Worm (Caenorhabditis elegans) whole organism, L1 larva: ENCODE measurements around the gene abcf-1.
A peak's percentile ranks its signal among the peaks of the same experiment; 100 is the strongest.

Source experiments
- Y116A8C.19 ChIP-seq: sonication (generic microtip); optimal IDR thresholded peaks from 2 replicates; lab custom pipeline; 2016; ENCODE audit warnings: missing compliant biosample characterization, missing genetic modification characterization, borderline replicate concordance
- aha-1 ChIP-seq: fragments of 150-350 bp; optimal IDR thresholded peaks from 2 replicates; lab custom pipeline; 2014; ENCODE audit warnings: missing biosample characterization, missing genetic modification characterization
- alr-1 ChIP-seq: fragments of 200-800 bp; sonication (Bioruptor generic); optimal IDR thresholded peaks from 2 replicates; lab custom pipeline; 2018; ENCODE audit warnings: borderline replicate concordance, mild to moderate bottlenecking, missing genetic modification characterization, missing compliant biosample characterization
- ama-1 ChIP-seq: fragments of 150-350 bp; optimal IDR thresholded peaks from 2 replicates; lab custom pipeline; 2014
- blmp-1 ChIP-seq: fragments of 150-350 bp; optimal IDR thresholded peaks from 2 replicates; lab custom pipeline; 2014; ENCODE audit warnings: missing biosample characterization, missing genetic modification characterization
- ceh-82 ChIP-seq, 3 experiments: fragments of 150-350 bp in 1 of 3; sonication (generic microtip) in 2 of 3; optimal IDR thresholded peaks; 2 replicates each; lab custom pipeline; 2014 to 2017; ENCODE audit warnings: missing biosample characterization in 3 of 3, missing genetic modification characterization in 3 of 3
- ces-1 ChIP-seq: fragments of 150-350 bp; optimal IDR thresholded peaks from 2 replicates; lab custom pipeline; 2014; ENCODE audit warnings: missing biosample characterization, missing genetic modification reagents, missing genetic modification characterization
- efl-1 ChIP-seq, 4 experiments: fragments of 150-350 bp; optimal IDR thresholded peaks in 3 of 4; peaks in 1 of 4; 1 replicate in 1 of 4; 2 replicates in 3 of 4; lab custom pipeline; 2014; ENCODE audit warnings: missing biosample characterization in 2 of 4, missing genetic modification characterization in 2 of 4, missing genetic modification reagents in 2 of 4
- ets-5 ChIP-seq: fragments of 200-800 bp; sonication (Bioruptor generic); IDR thresholded peaks from 2 replicates; pipeline ENCODE4 v1.3.6; 2022; ENCODE audit warnings: missing genetic modification characterization, missing compliant biosample characterization
- fkh-4 ChIP-seq: sonication (generic microtip); optimal IDR thresholded peaks from 2 replicates; lab custom pipeline; 2016; ENCODE audit warnings: missing compliant biosample characterization, missing genetic modification characterization, borderline replicate concordance
- fos-1 ChIP-seq: fragments of 150-350 bp; optimal IDR thresholded peaks from 2 replicates; lab custom pipeline; 2014; ENCODE audit warnings: missing biosample characterization, missing genetic modification characterization
- grh-1 ChIP-seq: fragments of 200-800 bp; sonication (Bioruptor generic); IDR thresholded peaks from 2 replicates; pipeline ENCODE4 v1.3.6; 2022; ENCODE audit warnings: missing genetic modification reagents, missing genetic modification characterization, missing compliant biosample characterization
- hlh-17 ChIP-seq: fragments of 200-800 bp; sonication (Bioruptor generic); optimal IDR thresholded peaks from 2 replicates; lab custom pipeline; 2018; ENCODE audit warnings: missing genetic modification characterization, mild to moderate bottlenecking, missing compliant biosample characterization, moderate library complexity, borderline replicate concordance
- hpl-2 ChIP-seq: fragments of 150-350 bp; optimal IDR thresholded peaks from 2 replicates; lab custom pipeline; 2014; ENCODE audit warnings: missing biosample characterization, missing genetic modification reagents, missing genetic modification characterization
- isw-1 ChIP-seq: fragments of 200-800 bp; sonication (Bioruptor generic); IDR thresholded peaks from 2 replicates; pipeline ENCODE4 v1.3.6; 2022; ENCODE audit warnings: missing genetic modification characterization, missing compliant biosample characterization
- jun-1 ChIP-seq: fragments of 150-350 bp; optimal IDR thresholded peaks from 2 replicates; lab custom pipeline; 2014; ENCODE audit warnings: missing biosample characterization, missing genetic modification reagents, missing genetic modification characterization
- lin-13 ChIP-seq: fragments of 150-350 bp; optimal IDR thresholded peaks from 2 replicates; lab custom pipeline; 2014; ENCODE audit warnings: missing biosample characterization, missing genetic modification reagents, missing genetic modification characterization
- mdl-1 ChIP-seq, 2 experiments: fragments of 150-350 bp; optimal IDR thresholded peaks; 2 replicates each; lab custom pipeline; 2014 to 2017; ENCODE audit warnings: missing biosample characterization in 2 of 2, missing genetic modification characterization in 2 of 2, inconsistent platforms in 1 of 2
- nhr-11 ChIP-seq: fragments of 150-350 bp; optimal IDR thresholded peaks from 2 replicates; lab custom pipeline; 2014; ENCODE audit warnings: missing biosample characterization, missing genetic modification characterization
- nhr-12 ChIP-seq: sonication (generic microtip); optimal IDR thresholded peaks from 2 replicates; lab custom pipeline; 2017; ENCODE audit warnings: missing biosample characterization, missing genetic modification characterization
- nhr-19 ChIP-seq: fragments of 200-800 bp; sonication (Bioruptor generic); conservative IDR thresholded peaks from 2 replicates; pipeline ENCODE4 v1.3.6; 2022; ENCODE audit warnings: missing genetic modification characterization, missing compliant biosample characterization
- nhr-20 ChIP-seq: sonication (generic microtip); optimal IDR thresholded peaks from 2 replicates; lab custom pipeline; 2016; ENCODE audit warnings: mild to moderate bottlenecking, missing genetic modification characterization, missing compliant biosample characterization
- nhr-237 ChIP-seq: fragments of 150-350 bp; optimal IDR thresholded peaks from 2 replicates; lab custom pipeline; 2014; ENCODE audit warnings: missing biosample characterization, missing genetic modification characterization
- nhr-28 ChIP-seq: fragments of 150-350 bp; optimal IDR thresholded peaks from 2 replicates; lab custom pipeline; 2014; ENCODE audit warnings: missing biosample characterization, missing genetic modification characterization
- nhr-47 ChIP-seq: sonication (generic microtip); optimal IDR thresholded peaks from 2 replicates; lab custom pipeline; 2016; ENCODE audit warnings: mild to moderate bottlenecking, missing genetic modification characterization, moderate library complexity, missing compliant biosample characterization
- nhr-71 ChIP-seq: sonication (generic microtip); optimal IDR thresholded peaks from 2 replicates; lab custom pipeline; 2016; ENCODE audit warnings: mild to moderate bottlenecking, missing genetic modification characterization, moderate library complexity, missing compliant biosample characterization
- nhr-77 ChIP-seq: fragments of 150-350 bp; optimal IDR thresholded peaks from 2 replicates; lab custom pipeline; 2014; ENCODE audit warnings: missing biosample characterization, missing genetic modification characterization
- nhr-85 ChIP-seq: sonication (generic microtip); peaks from one replicate; lab custom pipeline; 2016; ENCODE audit warnings: missing genetic modification characterization, inconsistent platforms, missing compliant biosample characterization
- nhr-90 ChIP-seq: sonication (generic microtip); optimal IDR thresholded peaks from 2 replicates; lab custom pipeline; 2016; ENCODE audit warnings: mild to moderate bottlenecking, missing genetic modification characterization, missing compliant biosample characterization; ENCODE audit not compliant: poor library complexity
- pag-3 ChIP-seq: sonication (generic microtip); optimal IDR thresholded peaks from 2 replicates; lab custom pipeline; 2017; ENCODE audit warnings: missing genetic modification characterization, mild to moderate bottlenecking, missing compliant biosample characterization, antibody characterized with exemption, borderline replicate concordance; ENCODE audit not compliant: insufficient read depth
- pax-3 ChIP-seq: fragments of 200-800 bp; sonication (Bioruptor generic); optimal IDR thresholded peaks from 2 replicates; lab custom pipeline; 2018; ENCODE audit warnings: mild to moderate bottlenecking, missing genetic modification characterization, moderate library complexity, missing compliant biosample characterization
- rnt-1 ChIP-seq: sonication (generic microtip); optimal IDR thresholded peaks from 2 replicates; lab custom pipeline; 2016; ENCODE audit warnings: mild to moderate bottlenecking, missing genetic modification characterization, moderate library complexity, missing compliant biosample characterization
- snu-23 ChIP-seq: sonication (generic microtip); optimal IDR thresholded peaks from 2 replicates; lab custom pipeline; 2016; ENCODE audit warnings: missing genetic modification characterization, missing compliant biosample characterization
- sox-4 ChIP-seq: sonication (generic microtip); optimal IDR thresholded peaks from 2 replicates; lab custom pipeline; 2016; ENCODE audit warnings: missing genetic modification characterization, missing compliant biosample characterization
- tbx-2 ChIP-seq: sonication (generic microtip); optimal IDR thresholded peaks from 2 replicates; lab custom pipeline; 2016; ENCODE audit warnings: missing genetic modification characterization, missing compliant biosample characterization
- unc-62 ChIP-seq: fragments of 150-350 bp; optimal IDR thresholded peaks from 2 replicates; lab custom pipeline; 2014; ENCODE audit warnings: missing biosample characterization, missing genetic modification reagents, missing genetic modification characterization
- unc-98 ChIP-seq: fragments of 200-800 bp; sonication (Bioruptor generic); IDR thresholded peaks from 2 replicates; pipeline ENCODE4 v1.3.6; 2022; ENCODE audit warnings: missing genetic modification characterization, missing compliant biosample characterization
- zip-4 ChIP-seq: fragments of 200-800 bp; sonication (Bioruptor generic); optimal IDR thresholded peaks from 2 replicates; lab custom pipeline; 2018; ENCODE audit warnings: mild to moderate bottlenecking, missing genetic modification characterization, moderate library complexity, missing compliant biosample characterization
- ztf-11 ChIP-seq, 2 experiments: sonication (generic microtip); optimal IDR thresholded peaks; 2 replicates each; lab custom pipeline; 2016 to 2017; ENCODE audit warnings: missing genetic modification characterization in 2 of 2, missing biosample characterization in 1 of 2, missing compliant biosample characterization in 1 of 2
- ztf-4 ChIP-seq: fragments of 150-350 bp; optimal IDR thresholded peaks from 2 replicates; lab custom pipeline; 2014; ENCODE audit warnings: missing biosample characterization, missing genetic modification characterization

The abcf-1 gene

DNA sequence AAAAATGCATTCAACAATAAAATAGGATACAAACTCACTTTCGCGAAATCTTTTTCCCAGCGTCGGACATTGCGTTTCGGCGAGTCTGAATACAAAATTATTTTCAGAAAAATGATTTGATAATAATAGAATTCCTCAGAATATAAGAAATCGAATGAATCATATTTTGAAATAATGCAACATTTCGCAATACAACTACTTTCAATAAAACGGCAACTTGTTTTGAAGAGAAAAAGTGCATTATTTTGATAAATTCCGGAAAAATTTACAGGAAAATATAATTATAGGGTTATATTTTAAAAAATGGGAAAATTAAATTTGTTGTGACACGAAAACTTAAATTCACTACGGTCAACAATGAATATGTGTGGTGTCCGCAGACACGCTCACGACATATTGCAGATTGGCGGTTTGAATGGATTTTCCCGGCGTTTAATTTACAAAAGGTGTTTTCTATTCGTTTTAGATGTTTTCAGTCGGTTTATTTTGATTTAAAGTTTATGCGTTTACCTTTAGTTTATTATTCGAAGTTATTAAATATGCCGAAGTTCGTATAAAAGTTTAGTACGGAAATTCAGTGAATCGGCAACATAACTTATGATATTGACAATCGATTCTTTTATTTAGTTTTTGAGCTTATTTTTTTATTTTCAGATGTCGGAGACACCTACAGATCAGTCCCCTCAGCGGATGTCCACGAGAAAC lies at the start of gene abcf-1, which contains the start of gene scc-3 (continued):
- TF ChIP-seq sox-4 (tag; lab: Kevin White, UChicago) (no peak), nhr-28 (tag; lab: Kevin White, UChicago) (no peak), aha-1 (tag; lab: Kevin White, UChicago) (no peak), grh-1 (GFP tag; lab: Robert Waterston, UW) (no peak), nhr-85 (tag; lab: Kevin White, UChicago) (no peak), ces-1 (GFP tag; lab: Kevin White, UChicago) (no peak), isw-1 (GFP tag; lab: Robert Waterston, UW) (no peak; the same call in 1 of the 2 replicates), nhr-19 (GFP tag; lab: Robert Waterston, UW) (no peak; the same call in 1 of the 2 replicates), fos-1 (tag; lab: Kevin White, UChicago) (no peak), ztf-4 (tag; lab: Kevin White, UChicago) (no peak), zip-4 (GFP tag; lab: Kevin White, UChicago) (no peak), snu-23 (GFP tag; lab: Kevin White, UChicago) (no peak), nhr-90 (tag; lab: Kevin White, UChicago) (no peak), tbx-2 (no peak), nhr-77 (tag; lab: Kevin White, UChicago) (no peak), blmp-1 (no peak), hlh-17 (GFP tag; lab: Kevin White, UChicago) (no peak), lin-13 (GFP tag; lab: Kevin White, UChicago) (no peak), fkh-4 (tag; lab: Kevin White, UChicago) (no peak), nhr-12 (tag; lab: Kevin White, UChicago) (no peak), Y116A8C.19 (tag; lab: Kevin White, UChicago) (no peak), hpl-2 (no peak), pag-3 (tag; lab: Kevin White, UChicago) (no peak), nhr-237 (tag; lab: Kevin White, UChicago) (no peak), nhr-71 (tag; lab: Kevin White, UChicago) (no peak), unc-98 (GFP tag; lab: Robert Waterston, UW) (no peak), nhr-11 (tag; lab: Kevin White, UChicago) (no peak), nhr-20 (tag; lab: Kevin White, UChicago) (peak; percentile 38), ets-5 (GFP tag; lab: Robert Waterston, UW) (no peak), ceh-82 (tag; optimal IDR thresholded peaks at IDR 0.05; lab: Kevin White, UChicago) (no peak), unc-62 (GFP tag; lab: Kevin White, UChicago) (no peak), mdl-1 (tag; optimal IDR thresholded peaks at IDR 0.05; lab: Kevin White, UChicago) (no peak)

DNA sequence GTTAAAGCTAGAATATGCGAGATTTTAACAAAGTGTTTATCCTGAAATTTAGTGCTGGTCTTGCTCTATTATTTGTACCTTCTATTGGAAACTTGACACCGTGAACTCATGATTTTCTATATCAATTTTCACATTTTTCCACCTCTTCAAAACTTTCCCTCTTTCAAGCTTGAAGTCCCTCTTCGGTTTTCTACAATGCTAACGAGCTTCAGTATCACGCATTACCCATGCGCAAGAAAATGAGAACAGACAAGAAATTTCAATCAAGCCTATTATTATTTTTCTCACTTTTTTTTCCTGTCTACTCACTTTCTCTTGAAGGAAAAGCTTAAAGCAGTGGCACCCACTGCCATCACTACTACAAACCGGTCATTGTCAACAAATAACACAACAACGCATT lies 48.6 kb upstream of the abcf-1 start:
- TF ChIP-seq ama-1 (lab: Kevin White, UChicago) (peak; percentile 55), efl-1 (optimal IDR thresholded peaks at IDR 0.05; lab: Kevin White, UChicago) (no peak), efl-1 (GFP tag; optimal IDR thresholded peaks at IDR 0.05 in 1 of 2; lab: Kevin White, UChicago) (peak in 1 of 2 experiments; percentile 43), jun-1 (no peak), nhr-47 (tag; lab: Kevin White, UChicago) (no peak), rnt-1 (peak; percentile 4), pax-3 (tag; lab: Kevin White, UChicago) (peak; percentile 50), lin-13 (GFP tag; lab: Kevin White, UChicago) (no peak), unc-98 (GFP tag; lab: Robert Waterston, UW) (no peak), nhr-12 (tag; lab: Kevin White, UChicago) (no peak), ztf-11 (tag; optimal IDR thresholded peaks at IDR 0.05; lab: Kevin White, UChicago) (no peak), alr-1 (tag; lab: Kevin White, UChicago) (no peak)
